Worm (Caenorhabditis elegans) whole organism, L3 larva: ENCODE measurements around the gene cdh-4.

Source experiments
- ZK546.5 ChIP-seq: sonication (generic microtip); optimal IDR thresholded peaks from 2 replicates; lab custom pipeline; 2017; ENCODE audit warnings: missing biosample characterization, missing genetic modification characterization
- aly-2 ChIP-seq: fragments of 150-350 bp; optimal IDR thresholded peaks from 2 replicates; lab custom pipeline; 2014; ENCODE audit warnings: missing biosample characterization, missing genetic modification characterization
- ama-1 ChIP-seq: fragments of 150-350 bp; optimal IDR thresholded peaks from 2 replicates; lab custom pipeline; 2018
- ceh-16 ChIP-seq: sonication (generic microtip); optimal IDR thresholded peaks from 2 replicates; lab custom pipeline; 2017; ENCODE audit warnings: missing biosample characterization, missing genetic modification characterization
- ceh-28 ChIP-seq: fragments of 150-350 bp; optimal IDR thresholded peaks from 2 replicates; lab custom pipeline; 2014; ENCODE audit warnings: missing biosample characterization, missing genetic modification reagents, missing genetic modification characterization
- daf-12 ChIP-seq: fragments of 150-350 bp; optimal IDR thresholded peaks from 2 replicates; lab custom pipeline; 2014; ENCODE audit warnings: missing biosample characterization, missing genetic modification reagents, missing genetic modification characterization
- egl-27 ChIP-seq: sonication (generic microtip); optimal IDR thresholded peaks from 4 replicates; lab custom pipeline; 2017; ENCODE audit warnings: missing biosample characterization, missing genetic modification reagents, missing genetic modification characterization
- egl-5 ChIP-seq: fragments of 150-350 bp; optimal IDR thresholded peaks from 2 replicates; lab custom pipeline; 2017; ENCODE audit warnings: missing biosample characterization, missing genetic modification reagents, missing genetic modification characterization, inconsistent platforms
- elt-1 ChIP-seq: fragments of 150-350 bp; optimal IDR thresholded peaks from 2 replicates; lab custom pipeline; 2014; ENCODE audit warnings: missing biosample characterization, missing genetic modification characterization
- elt-2 ChIP-seq: sonication (generic microtip); optimal IDR thresholded peaks from 2 replicates; lab custom pipeline; 2016; ENCODE audit warnings: missing genetic modification reagents, mild to moderate bottlenecking, missing genetic modification characterization, missing compliant biosample characterization
- eor-1 ChIP-seq, 2 experiments: fragments of 150-350 bp; optimal IDR thresholded peaks; 2 replicates each; lab custom pipeline; 2014 to 2018; ENCODE audit warnings: missing biosample characterization in 2 of 2, missing genetic modification characterization in 2 of 2
- fkh-2 ChIP-seq: fragments of 150-350 bp; optimal IDR thresholded peaks from 2 replicates; lab custom pipeline; 2014; ENCODE audit warnings: missing biosample characterization, missing genetic modification reagents, missing genetic modification characterization
- fos-1 ChIP-seq: fragments of 150-350 bp; optimal IDR thresholded peaks from 2 replicates; lab custom pipeline; 2014; ENCODE audit warnings: missing biosample characterization, missing genetic modification characterization
- hmg-11 ChIP-seq: sonication (generic microtip); optimal IDR thresholded peaks from 2 replicates; lab custom pipeline; 2016; ENCODE audit warnings: missing genetic modification characterization, missing compliant biosample characterization
- jun-1 ChIP-seq: fragments of 150-350 bp; optimal IDR thresholded peaks from 2 replicates; lab custom pipeline; 2014; ENCODE audit warnings: missing biosample characterization, missing genetic modification reagents, missing genetic modification characterization
- lin-15B ChIP-seq: fragments of 150-350 bp; optimal IDR thresholded peaks from 2 replicates; lab custom pipeline; 2014; ENCODE audit warnings: missing biosample characterization, missing genetic modification characterization
- lin-39 ChIP-seq: fragments of 150-350 bp; optimal IDR thresholded peaks from 2 replicates; lab custom pipeline; 2018; ENCODE audit warnings: missing biosample characterization, missing genetic modification reagents, missing genetic modification characterization
- lsy-12 ChIP-seq: sonication (generic microtip); optimal IDR thresholded peaks from 2 replicates; lab custom pipeline; 2016; ENCODE audit warnings: mild to moderate bottlenecking, missing genetic modification characterization, missing compliant biosample characterization
- mdl-1 ChIP-seq: fragments of 150-350 bp; optimal IDR thresholded peaks from 2 replicates; lab custom pipeline; 2014; ENCODE audit warnings: missing biosample characterization, missing genetic modification characterization
- nfya-1 ChIP-seq: sonication (generic microtip); optimal IDR thresholded peaks from 2 replicates; lab custom pipeline; 2017; ENCODE audit warnings: missing genetic modification characterization, mild to moderate bottlenecking, missing compliant biosample characterization, antibody characterized with exemption, moderate library complexity; ENCODE audit not compliant: insufficient read depth
- nhr-11 ChIP-seq: fragments of 150-350 bp; optimal IDR thresholded peaks from 2 replicates; lab custom pipeline; 2014; ENCODE audit warnings: missing biosample characterization, missing genetic modification characterization
- nhr-12 ChIP-seq: fragments of 150-350 bp; optimal IDR thresholded peaks from 2 replicates; lab custom pipeline; 2014; ENCODE audit warnings: missing biosample characterization, missing genetic modification characterization
- nhr-237 ChIP-seq: fragments of 150-350 bp; optimal IDR thresholded peaks from 2 replicates; lab custom pipeline; 2014; ENCODE audit warnings: missing biosample characterization, missing genetic modification characterization
- nhr-25 ChIP-seq: sonication (generic microtip); optimal IDR thresholded peaks from 2 replicates; lab custom pipeline; 2017; ENCODE audit warnings: missing biosample characterization, missing genetic modification characterization
- nhr-28 ChIP-seq: fragments of 150-350 bp; optimal IDR thresholded peaks from 2 replicates; lab custom pipeline; 2014; ENCODE audit warnings: missing biosample characterization, missing genetic modification characterization
- nhr-43 ChIP-seq: sonication (generic microtip); optimal IDR thresholded peaks from 2 replicates; lab custom pipeline; 2016; ENCODE audit warnings: mild to moderate bottlenecking, missing genetic modification characterization, missing compliant biosample characterization; ENCODE audit not compliant: poor library complexity, severe bottlenecking
- nhr-67 ChIP-seq: fragments of 150-350 bp; optimal IDR thresholded peaks from 2 replicates; lab custom pipeline; 2014; ENCODE audit warnings: missing biosample characterization, missing genetic modification characterization
- nhr-76 ChIP-seq: fragments of 150-350 bp; sonication (generic microtip); optimal IDR thresholded peaks from 5 replicates; lab custom pipeline; 2014; ENCODE audit warnings: missing biosample characterization, missing genetic modification characterization
- nhr-77 ChIP-seq: fragments of 150-350 bp; optimal IDR thresholded peaks from 2 replicates; lab custom pipeline; 2014; ENCODE audit warnings: missing biosample characterization, missing genetic modification characterization
- pha-4 ChIP-seq: fragments of 150-350 bp; optimal IDR thresholded peaks from 2 replicates; lab custom pipeline; 2014; ENCODE audit warnings: missing biosample characterization, missing genetic modification reagents, missing genetic modification characterization
- pqm-1 ChIP-seq: fragments of 150-350 bp; optimal IDR thresholded peaks from 2 replicates; lab custom pipeline; 2017; ENCODE audit warnings: missing biosample characterization, missing genetic modification characterization, inconsistent platforms
- sea-2 ChIP-seq: fragments of 150-350 bp; sonication (generic microtip); optimal IDR thresholded peaks from 4 replicates; lab custom pipeline; 2014; ENCODE audit warnings: missing biosample characterization, missing genetic modification reagents, missing genetic modification characterization
- skn-1 ChIP-seq: fragments of 150-350 bp; optimal IDR thresholded peaks from 2 replicates; lab custom pipeline; 2014; ENCODE audit warnings: missing biosample characterization, missing genetic modification characterization
- snpc-4 ChIP-seq: fragments of 150-350 bp; optimal IDR thresholded peaks from 2 replicates; lab custom pipeline; 2014; ENCODE audit warnings: missing biosample characterization, missing genetic modification characterization
- unc-39 ChIP-seq: sonication (generic microtip); optimal IDR thresholded peaks from 4 replicates; lab custom pipeline; 2017; ENCODE audit warnings: missing biosample characterization, missing genetic modification characterization
- zag-1 ChIP-seq: fragments of 150-350 bp; optimal IDR thresholded peaks from 2 replicates; lab custom pipeline; 2014; ENCODE audit warnings: missing biosample characterization, missing genetic modification characterization
- ztf-11 ChIP-seq: fragments of 150-350 bp; optimal IDR thresholded peaks from 2 replicates; lab custom pipeline; 2014; ENCODE audit warnings: missing biosample characterization, missing genetic modification characterization
- ztf-4 ChIP-seq: fragments of 150-350 bp; optimal IDR thresholded peaks from 2 replicates; lab custom pipeline; 2014; ENCODE audit warnings: missing biosample characterization, missing genetic modification characterization

cdh-4 gene

ce11 chrIII:4524071-4524470, 3.9 kb downstream of the cdh-4 start:
- TF ChIP-seq nfya-1 (tag; lab: Kevin White, UChicago), result no peak
- TF ChIP-seq lin-39 (tag; lab: Kevin White, UChicago), result no peak
- no peak for TF ChIP-seq ztf-4 (tag; lab: Kevin White, UChicago)
- no peak for TF ChIP-seq hmg-11 (tag; lab: Kevin White, UChicago)
- no peak for TF ChIP-seq eor-1 (tag; optimal IDR thresholded peaks at IDR 0.05; lab: Kevin White, UChicago)
- TF ChIP-seq ceh-16 (tag; lab: Kevin White, UChicago), result no peak
- TF ChIP-seq nhr-76 (tag; lab: Kevin White, UChicago), result no peak
- no peak for TF ChIP-seq pha-4 (tag; lab: Kevin White, UChicago)
- TF ChIP-seq skn-1 (tag; lab: Kevin White, UChicago), result no peak
- no peak for TF ChIP-seq nhr-77 (tag; lab: Kevin White, UChicago)
- TF ChIP-seq sea-2, result no peak
- no peak for TF ChIP-seq pqm-1 (tag; lab: Kevin White, UChicago)
- TF ChIP-seq fkh-2, result no peak
- no peak for TF ChIP-seq mdl-1 (tag; lab: Kevin White, UChicago)
- TF ChIP-seq egl-27 (tag; lab: Kevin White, UChicago), result no peak
- TF ChIP-seq egl-5, result no peak

- no peak for TF ChIP-seq jun-1 (tag; lab: Kevin White, UChicago)
- no peak for TF ChIP-seq nhr-76 (tag; lab: Kevin White, UChicago)
- no peak for TF ChIP-seq lin-39 (tag; lab: Kevin White, UChicago)
- no peak for TF ChIP-seq lin-15B
- TF ChIP-seq zag-1 (tag; lab: Kevin White, UChicago), result no peak
- TF ChIP-seq fkh-2, result no peak
- no peak for TF ChIP-seq nhr-67
- TF ChIP-seq, all 47 proteins: peak for 0
These were observed 5.8 kb downstream of the cdh-4 start for ce11 chrIII:4525998-4526397.

ce11 chrIII:4530968-4531367, 10.8 kb downstream of the cdh-4 start:
- TF ChIP-seq fos-1, result no peak
- no peak for TF ChIP-seq aly-2
- TF ChIP-seq ceh-28, result no peak
- TF ChIP-seq lin-39 (tag; lab: Kevin White, UChicago), result no peak
- no peak for TF ChIP-seq nfya-1 (tag; lab: Kevin White, UChicago)
- no peak for TF ChIP-seq pqm-1 (tag; lab: Kevin White, UChicago)
- no peak for TF ChIP-seq nhr-76 (tag; lab: Kevin White, UChicago)
- no peak for TF ChIP-seq lsy-12 (tag; lab: Kevin White, UChicago)
- no peak for TF ChIP-seq mdl-1 (tag; lab: Kevin White, UChicago)
- TF ChIP-seq daf-12 (tag; lab: Kevin White, UChicago), result no peak
- TF ChIP-seq nhr-28 (tag; lab: Kevin White, UChicago), result no peak
- no peak for TF ChIP-seq nhr-12 (tag; lab: Kevin White, UChicago)
- no peak for TF ChIP-seq jun-1 (tag; lab: Kevin White, UChicago)
- no peak for TF ChIP-seq ZK546.5
- TF ChIP-seq, all 47 proteins: peak for 0

- TF ChIP-seq elt-2 (tag; lab: Kevin White, UChicago) (peak; percentile 92), nhr-67 (no peak), egl-5 (no peak), ZK546.5 (no peak), pqm-1 (tag; lab: Kevin White, UChicago) (peak; percentile 75), unc-39 (tag; lab: Kevin White, UChicago) (no peak), jun-1 (tag; lab: Kevin White, UChicago) (no peak), ztf-11 (tag; lab: Kevin White, UChicago) (no peak)
These were observed 20.4 kb downstream of the cdh-4 start, which contains the start of gene ugt-62 for ce11 chrIII:4540604-4541003. TSS of gene ugt-62 (minus strand) at chrIII:4540623.

- TF ChIP-seq nfya-1 (tag; lab: Kevin White, UChicago) (peak; percentile 46), egl-27 (tag; lab: Kevin White, UChicago) (no peak), nhr-76 (tag; lab: Kevin White, UChicago) (no peak), nhr-25 (tag; lab: Kevin White, UChicago) (no peak), nhr-237 (tag; lab: Kevin White, UChicago) (no peak), snpc-4 (tag; lab: Kevin White, UChicago) (peak; percentile 1), nhr-11 (tag; lab: Kevin White, UChicago) (no peak), pha-4 (tag; lab: Kevin White, UChicago) (peak; percentile 42), elt-1 (tag; lab: Kevin White, UChicago) (no peak), lin-39 (tag; lab: Kevin White, UChicago) (no peak), mdl-1 (tag; lab: Kevin White, UChicago) (no peak), zag-1 (tag; lab: Kevin White, UChicago) (no peak), fos-1 (no peak), ZK546.5 (no peak), nhr-43 (no peak), nhr-77 (tag; lab: Kevin White, UChicago) (no peak), daf-12 (tag; lab: Kevin White, UChicago) (no peak), ama-1 (lab: Kevin White, UChicago) (no peak)
These were observed 22.3 kb downstream of the cdh-4 start, which contains the start of the genes mrps-34 and cisd-3.1 for ce11 chrIII:4542362-4542931. TSS of gene mrps-34 (minus strand) at chrIII:4542452. TSS of gene cisd-3.1 (plus strand) at chrIII:4542881.
